Worm (Caenorhabditis elegans) whole organism, early embryonic: ENCODE results near the gene clec-64.

Source experiments
- B0310.2 ChIP-seq: sonication (generic microtip); optimal IDR thresholded peaks from 2 replicates; lab custom pipeline; 2016; ENCODE audit warnings: mild to moderate bottlenecking, missing genetic modification characterization, missing compliant biosample characterization
- F13C5.2 ChIP-seq: sonication (generic microtip); optimal IDR thresholded peaks from 2 replicates; lab custom pipeline; 2017; ENCODE audit warnings: mild to moderate bottlenecking, missing genetic modification characterization, inconsistent platforms, missing compliant biosample characterization
- aly-1 ChIP-seq: sonication (generic microtip); optimal IDR thresholded peaks from 2 replicates; lab custom pipeline; 2016; ENCODE audit warnings: missing genetic modification characterization, missing compliant biosample characterization
- ama-1 ChIP-seq: fragments of 150-350 bp; optimal IDR thresholded peaks from 2 replicates; lab custom pipeline; 2014
- ceh-13 ChIP-seq: fragments of 200-800 bp; sonication (Bioruptor generic); optimal IDR thresholded peaks from 2 replicates; lab custom pipeline; 2018; ENCODE audit warnings: mild to moderate bottlenecking, missing genetic modification characterization, missing compliant biosample characterization
- ceh-36 ChIP-seq: sonication (generic microtip); optimal IDR thresholded peaks from 2 replicates; lab custom pipeline; 2016; ENCODE audit warnings: missing genetic modification characterization, inconsistent platforms, missing compliant biosample characterization
- ets-7 ChIP-seq: sonication (generic microtip); optimal IDR thresholded peaks from 2 replicates; lab custom pipeline; 2016; ENCODE audit warnings: missing genotype, missing genetic modification characterization, missing compliant biosample characterization
- flt-1 ChIP-seq: fragments of 200-800 bp; sonication (Bioruptor generic); IDR thresholded peaks from 2 replicates; pipeline ENCODE4 v1.3.6; 2022; ENCODE audit warnings: missing genetic modification characterization, missing compliant biosample characterization
- hmbx-1 ChIP-seq: sonication (generic microtip); optimal IDR thresholded peaks from 2 replicates; lab custom pipeline; 2016; ENCODE audit warnings: mild to moderate bottlenecking, missing genetic modification characterization, missing compliant biosample characterization
- hmg-4 ChIP-seq: fragments of 200-800 bp; sonication (Bioruptor generic); optimal IDR thresholded peaks from 2 replicates; lab custom pipeline; 2018; ENCODE audit warnings: mild to moderate bottlenecking, missing genetic modification characterization, missing compliant biosample characterization
- hnd-1 ChIP-seq: sonication (generic microtip); optimal IDR thresholded peaks from 2 replicates; lab custom pipeline; 2016; ENCODE audit warnings: missing genetic modification characterization, missing compliant biosample characterization
- pes-1 ChIP-seq: fragments of 200-800 bp; sonication (Bioruptor generic); IDR thresholded peaks from 2 replicates; pipeline ENCODE4 v1.3.6; 2022; ENCODE audit warnings: missing genetic modification reagents, missing genetic modification characterization, missing compliant biosample characterization
- scrt-1 ChIP-seq: fragments of 200-800 bp; sonication (Bioruptor generic); IDR thresholded peaks from 2 replicates; pipeline ENCODE4 v1.3.6; 2022; ENCODE audit warnings: missing genetic modification characterization, missing compliant biosample characterization
- sea-1 ChIP-seq: fragments of 200-800 bp; sonication (Bioruptor generic); conservative IDR thresholded peaks from 2 replicates; pipeline ENCODE4 v1.3.6; 2022; ENCODE audit warnings: missing genetic modification characterization, missing compliant biosample characterization
- tbx-11 ChIP-seq: fragments of 200-800 bp; sonication (Bioruptor generic); IDR thresholded peaks from 2 replicates; pipeline ENCODE4 v1.3.6; 2022; ENCODE audit warnings: missing genetic modification characterization, missing compliant biosample characterization
- tbx-37 ChIP-seq: fragments of 200-800 bp; sonication (Bioruptor generic); conservative IDR thresholded peaks from 2 replicates; pipeline ENCODE4 v1.3.6; 2022; ENCODE audit warnings: missing genetic modification reagents, missing genetic modification characterization, missing compliant biosample characterization
- tra-4 ChIP-seq: sonication (generic microtip); optimal IDR thresholded peaks from 2 replicates; lab custom pipeline; 2017; ENCODE audit warnings: missing genetic modification characterization, missing compliant biosample characterization

The clec-64 gene

DNA sequence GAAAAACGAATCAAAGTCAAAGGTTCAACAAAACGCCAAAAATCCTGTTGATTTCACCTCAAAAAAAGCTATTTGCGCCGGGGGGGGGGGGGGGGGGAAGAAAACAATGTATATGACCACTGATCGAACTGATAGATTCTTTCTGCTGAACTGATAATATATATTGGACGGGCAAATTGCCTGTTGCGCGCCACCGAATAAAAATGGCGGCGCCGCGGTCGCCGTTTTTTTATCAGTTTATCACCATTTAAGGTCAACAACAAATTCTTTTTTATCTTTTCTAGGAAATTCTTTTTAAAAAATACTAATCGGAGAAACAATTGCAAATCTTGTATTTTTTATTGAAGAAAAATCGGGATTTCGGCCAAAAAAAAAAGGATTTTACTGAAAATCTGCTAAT lies 18.3 kb upstream of the clec-64 start:
- TF ChIP-seq scrt-1 (GFP tag; lab: Robert Waterston, UW) = no peak
- TF ChIP-seq ceh-13 = no peak
- TF ChIP-seq aly-1 = no peak
- TF ChIP-seq hmbx-1 (tag; lab: Kevin White, UChicago) = no peak
- TF ChIP-seq tbx-37 = no peak
- no peak for TF ChIP-seq hmg-4 (GFP tag; lab: Kevin White, UChicago)
- TF ChIP-seq hnd-1 = no peak
- TF ChIP-seq tbx-11 = no peak
- no peak for TF ChIP-seq ceh-36 (tag; lab: Kevin White, UChicago)
- TF ChIP-seq tra-4 (tag; lab: Kevin White, UChicago) = no peak
- TF ChIP-seq flt-1 = no peak
- TF ChIP-seq pes-1 (GFP tag; lab: Robert Waterston, UW) = no peak

DNA sequence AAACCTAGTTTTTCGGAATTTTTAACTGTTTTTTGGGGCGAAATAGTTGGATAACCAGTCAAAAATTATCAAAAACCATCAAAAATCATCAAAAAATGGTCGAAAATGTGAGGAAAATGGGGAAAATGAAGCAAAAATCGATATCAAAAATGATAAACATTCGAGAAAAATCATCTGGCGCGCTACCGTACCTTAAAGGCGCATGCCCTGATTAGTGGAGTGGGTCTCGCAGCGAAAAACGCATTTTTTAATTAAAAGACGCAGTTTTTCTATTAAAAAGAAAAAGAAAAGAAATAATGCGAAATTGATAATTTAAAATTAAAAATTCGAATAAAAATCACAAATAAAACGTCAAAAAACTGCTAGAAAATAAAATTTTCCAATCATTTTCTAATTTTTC lies 17.6 kb upstream of the clec-64 start, which contains the start of gene F35C5.1:
Gene F35C5.1 (plus strand): TSS at position 399 of the 400 bp plus-strand sequence.
- no peak for TF ChIP-seq aly-1
- no peak for TF ChIP-seq flt-1
- no peak for TF ChIP-seq pes-1 (GFP tag; lab: Robert Waterston, UW)
- no peak for TF ChIP-seq F13C5.2
- TF ChIP-seq ama-1 (lab: Kevin White, UChicago) = no peak
- no peak for TF ChIP-seq hmg-4 (GFP tag; lab: Kevin White, UChicago)
- TF ChIP-seq tbx-37 = no peak
- TF ChIP-seq ceh-13 = no peak
- TF ChIP-seq ets-7 (tag; lab: Kevin White, UChicago) = no peak

DNA sequence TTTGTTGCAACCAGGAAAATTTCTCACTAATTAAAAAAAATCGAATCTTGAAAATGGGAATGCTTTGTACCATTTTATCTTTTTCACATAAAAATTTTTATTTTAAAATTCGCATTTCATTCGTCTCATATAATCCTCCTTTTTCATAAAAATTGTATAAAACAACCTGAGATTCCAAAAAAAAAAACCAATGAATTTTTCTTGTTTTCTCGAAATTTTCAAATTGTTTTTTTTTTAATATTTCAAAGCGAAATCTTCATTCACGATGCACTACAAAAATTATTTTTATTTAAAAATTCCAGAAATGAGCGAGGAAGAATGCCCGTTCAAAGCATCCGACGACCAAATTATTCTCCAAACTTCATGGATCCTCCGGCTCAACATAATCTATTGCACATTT lies 13.1 kb upstream of the clec-64 start, which contains the start of gene sra-14:
Gene sra-14 (plus strand): TSS at position 301 of the 400 bp plus-strand sequence.
- no peak for TF ChIP-seq ceh-36 (tag; lab: Kevin White, UChicago)

DNA sequence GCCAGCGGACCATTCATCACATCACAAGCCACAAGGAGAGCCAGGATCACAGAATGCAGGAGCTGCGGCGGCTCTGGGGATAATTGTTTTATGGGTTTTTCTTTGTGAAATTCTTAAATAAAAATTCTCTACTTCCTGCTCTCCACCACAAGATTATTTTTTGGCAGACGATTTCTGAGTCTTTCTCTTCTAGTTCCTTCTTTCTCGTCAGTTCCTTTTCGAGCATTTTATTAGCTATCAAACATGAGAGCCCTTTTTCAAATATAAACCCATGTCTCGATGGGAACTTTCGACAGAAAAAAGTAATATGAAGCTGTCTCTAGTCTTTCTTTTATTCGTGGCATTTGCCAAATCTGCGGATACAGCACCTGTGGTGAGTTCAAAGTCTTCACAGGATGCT lies 9.6 kb upstream of the clec-64 start, which contains the start of gene F35C5.3:
Gene F35C5.3 (plus strand): TSS at position 301 of the 400 bp plus-strand sequence.
- TF ChIP-seq tbx-37 (no peak), flt-1 (no peak), B0310.2 (tag; lab: Kevin White, UChicago) (no peak), hnd-1 (no peak), ceh-13 (no peak), pes-1 (GFP tag; lab: Robert Waterston, UW) (no peak), hmbx-1 (tag; lab: Kevin White, UChicago) (no peak), sea-1 (GFP tag; lab: Robert Waterston, UW) (no peak), tbx-11 (no peak), ets-7 (tag; lab: Kevin White, UChicago) (no peak), scrt-1 (GFP tag; lab: Robert Waterston, UW) (no peak), tra-4 (tag; lab: Kevin White, UChicago) (no peak), aly-1 (no peak), ama-1 (lab: Kevin White, UChicago) (no peak), ceh-36 (tag; lab: Kevin White, UChicago) (no peak)

DNA sequence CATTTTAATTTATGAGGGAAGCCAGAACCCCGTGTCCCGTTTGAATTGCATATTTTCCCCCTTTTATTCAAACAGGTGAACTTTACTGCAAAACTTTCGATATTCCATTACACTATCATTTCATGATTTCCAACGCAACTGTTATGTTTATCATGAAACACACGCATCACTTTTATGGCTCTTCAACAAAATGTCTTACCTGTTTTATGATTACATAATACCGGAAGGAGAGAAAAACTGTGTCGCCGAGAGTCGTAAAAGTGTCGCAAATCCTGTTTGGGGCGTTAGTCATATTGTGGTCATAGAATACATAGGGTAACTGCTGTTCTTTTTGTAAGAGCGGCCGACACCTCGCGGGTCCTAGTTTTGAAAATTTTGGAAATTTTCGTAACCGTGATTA lies 5.6 kb upstream of the clec-64 start:
- no peak for TF ChIP-seq pes-1 (GFP tag; lab: Robert Waterston, UW)
- TF ChIP-seq ceh-13 = no peak
- no peak for TF ChIP-seq ceh-36 (tag; lab: Kevin White, UChicago)
- no peak for TF ChIP-seq ama-1 (lab: Kevin White, UChicago)
- no peak for TF ChIP-seq hmg-4 (GFP tag; lab: Kevin White, UChicago)
- TF ChIP-seq flt-1 = no peak
- no peak for TF ChIP-seq sea-1 (GFP tag; lab: Robert Waterston, UW)

DNA sequence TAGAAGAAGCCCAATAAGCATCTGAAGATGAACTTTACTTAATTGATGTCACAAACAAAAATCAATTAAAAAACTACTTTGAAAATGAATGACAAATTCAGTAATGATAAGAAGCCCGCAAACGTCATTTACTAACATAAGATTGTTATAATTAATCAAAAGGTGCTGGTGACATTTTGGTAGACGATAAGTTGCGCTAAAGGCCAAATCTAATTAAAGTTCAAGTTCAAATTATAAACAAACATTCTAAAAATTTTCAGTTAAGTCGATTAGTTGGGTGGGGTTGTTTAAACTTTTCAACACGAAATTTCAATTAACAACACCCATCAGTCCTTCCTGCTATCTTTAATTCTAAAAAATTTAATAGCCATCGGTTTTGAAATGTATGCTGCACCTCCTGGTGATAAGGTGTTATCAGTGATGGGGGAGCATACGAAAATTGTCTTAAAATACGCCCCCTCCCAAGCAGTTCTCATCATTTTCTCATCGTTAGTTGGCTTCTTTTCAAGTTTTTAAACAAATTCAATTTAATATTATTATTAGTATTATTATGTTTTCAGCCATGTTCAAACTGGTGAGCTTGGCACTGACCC lies 2.9 kb upstream of the clec-64 start, which contains the start of the genes clec-62 and clec-63:
Gene clec-62 (minus strand): TSS at position 51 of the 593 bp plus-strand sequence.
Gene clec-63 (plus strand): TSS at position 561 of the 593 bp plus-strand sequence.
- TF ChIP-seq hnd-1 (no peak), flt-1 (no peak), hmbx-1 (tag; lab: Kevin White, UChicago) (no peak), aly-1 (no peak), ama-1 (lab: Kevin White, UChicago) (no peak), F13C5.2 (no peak)

DNA sequence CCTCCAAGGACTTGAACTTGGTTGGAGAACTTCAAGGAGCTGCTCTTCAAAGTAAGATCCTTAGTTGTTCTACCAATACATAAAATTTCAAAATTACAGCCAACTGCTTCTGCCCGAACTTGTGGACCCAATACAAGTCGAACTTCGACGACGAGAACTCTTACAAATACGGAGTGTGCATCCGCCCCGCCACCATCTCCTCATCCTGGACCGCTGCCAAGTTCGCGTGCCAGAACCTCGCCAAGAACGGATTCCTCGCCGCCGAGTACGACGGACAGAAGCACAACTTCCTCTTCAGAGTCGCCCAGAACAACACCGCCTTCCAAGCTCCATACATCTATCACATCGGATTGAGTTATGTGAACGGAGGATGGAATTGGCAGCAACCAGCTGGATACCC lies 1.4 kb upstream of the clec-64 start:
- no peak for TF ChIP-seq tbx-37

DNA sequence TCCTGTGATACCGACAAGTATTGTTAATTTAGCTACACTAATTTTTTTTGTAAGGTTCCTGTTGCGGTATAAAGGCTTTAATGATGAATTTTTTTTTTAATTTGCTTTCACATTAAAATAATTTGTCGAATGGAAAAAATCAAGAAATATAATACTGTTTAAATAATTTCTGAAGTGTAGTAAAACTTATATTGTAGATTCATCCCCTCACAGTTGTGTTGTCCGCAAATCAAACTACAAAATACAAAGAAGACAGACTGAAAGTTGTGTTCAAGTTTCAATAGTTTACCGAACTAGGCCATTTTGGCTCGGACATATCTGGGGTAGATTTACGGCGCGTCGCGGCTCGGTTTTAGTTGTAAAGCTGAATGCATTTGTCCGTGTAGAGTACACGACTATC lies 681 bp upstream of the clec-64 start:
- TF ChIP-seq ets-7 (tag; lab: Kevin White, UChicago) (no peak), F13C5.2 (no peak), sea-1 (GFP tag; lab: Robert Waterston, UW) (no peak), ama-1 (lab: Kevin White, UChicago) (no peak), hmbx-1 (tag; lab: Kevin White, UChicago) (no peak)

DNA sequence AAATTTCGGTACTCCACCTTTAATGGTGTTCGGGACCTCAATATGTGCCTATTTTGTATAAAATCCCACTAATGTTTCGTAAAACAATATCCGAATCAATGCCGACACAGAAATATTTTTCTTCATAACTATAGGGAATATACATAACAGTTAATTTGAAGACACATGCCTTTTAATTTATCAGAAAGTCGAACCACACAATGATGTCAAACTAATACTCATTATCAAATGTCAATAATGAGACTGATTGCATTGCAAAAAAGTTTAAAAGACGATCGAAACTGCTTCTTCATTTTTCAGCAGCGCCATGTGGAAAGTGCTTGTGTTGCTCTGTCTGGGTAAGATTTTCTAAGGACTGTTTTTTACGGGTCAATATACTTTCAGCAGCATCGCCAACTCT lies 3.0 kb downstream of the clec-64 start, which contains the start of gene clec-65:
Gene clec-65 (plus strand): TSS at position 301 of the 400 bp plus-strand sequence.
- no peak for TF ChIP-seq pes-1 (GFP tag; lab: Robert Waterston, UW)
- no peak for TF ChIP-seq scrt-1 (GFP tag; lab: Robert Waterston, UW)
- no peak for TF ChIP-seq tbx-11
